Worm (Caenorhabditis elegans): ENCODE results near the gene Y39E4B.6.

DNA sequence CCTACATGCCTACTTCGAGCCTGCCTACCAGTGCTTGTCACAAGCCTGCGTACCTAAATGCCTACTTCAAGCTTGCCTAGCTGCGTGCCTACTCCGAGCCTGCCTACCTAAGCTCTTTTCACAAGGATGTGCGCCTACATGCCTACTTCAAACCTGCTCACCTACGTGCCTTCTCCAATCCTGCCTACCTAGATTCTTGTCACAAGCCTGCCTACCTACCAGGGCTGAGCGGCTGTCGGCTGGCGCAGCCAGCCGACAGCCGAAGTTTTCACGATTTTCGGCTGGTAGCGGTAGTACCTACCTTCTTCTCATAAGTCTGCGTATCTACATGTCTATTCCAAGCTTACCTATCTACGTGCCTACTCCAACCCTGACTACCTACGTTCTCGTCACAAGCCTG is 8.8 kb upstream of the Y39E4B.6 start:
- no peak for TF ChIP-seq ztf-4 (tag; optimal IDR thresholded peaks at IDR 0.05)
- TF ChIP-seq mdl-1 (tag; optimal IDR thresholded peaks at IDR 0.05): no peak
- TF ChIP-seq ceh-82 (tag; optimal IDR thresholded peaks at IDR 0.05): no peak
- TF ChIP-seq unc-62 (GFP tag; optimal IDR thresholded peaks at IDR 0.05): no peak
- TF ChIP-seq ama-1 (optimal IDR thresholded peaks at IDR 0.05): no peak
- no peak for TF ChIP-seq nhr-25 (tag; optimal IDR thresholded peaks at IDR 0.05)
- TF ChIP-seq nhr-11 (tag; optimal IDR thresholded peaks at IDR 0.05): no peak
- no peak for TF ChIP-seq nhr-12 (tag; optimal IDR thresholded peaks at IDR 0.05)
- no peak for TF ChIP-seq lin-13 (GFP tag; optimal IDR thresholded peaks at IDR 0.05)
- TF ChIP-seq lin-39 (tag; optimal IDR thresholded peaks at IDR 0.05): no peak
- no peak for TF ChIP-seq unc-39 (tag; optimal IDR thresholded peaks at IDR 0.05)
- no peak for TF ChIP-seq nhr-237 (tag; optimal IDR thresholded peaks at IDR 0.05)
- no peak for TF ChIP-seq skn-1 (tag; optimal IDR thresholded peaks at IDR 0.05)

Data from whole organism, L2 larva.